Worm (Caenorhabditis elegans): ENCODE data around the gene T05H10.1.
A peak's percentile ranks its signal among the peaks of the same experiment; 100 is the strongest.

Gene T05H10.1

ce11 chrII:8075324-8075810 is 33.0 kb downstream of the T05H10.1 start, which contains the start of gene K02C4.2 (continued):
- TF ChIP-seq nhr-10 (tag; optimal IDR thresholded peaks at IDR 0.05), result peak; percentile 18
- TF ChIP-seq hlh-30 (tag; optimal IDR thresholded peaks at IDR 0.05; ENCODE audit: insufficient read depth), result peak; percentile 88
- no peak for TF ChIP-seq attf-4 (tag; optimal IDR thresholded peaks at IDR 0.05)
- TF ChIP-seq nhr-25 (tag; optimal IDR thresholded peaks at IDR 0.05; ENCODE audit: borderline replicate concordance, insufficient read depth), result peak; percentile 52
- no peak for TF ChIP-seq egl-27 (tag; optimal IDR thresholded peaks at IDR 0.05)
- TF ChIP-seq nhr-48 (tag; optimal IDR thresholded peaks at IDR 0.05), result peak; percentile 79
- peak; percentile 75 for TF ChIP-seq nhr-102 (tag; optimal IDR thresholded peaks at IDR 0.05)
- TF ChIP-seq lin-15B (tag; optimal IDR thresholded peaks at IDR 0.05), result no peak
- peak; percentile 76 for TF ChIP-seq nhr-6 (tag; optimal IDR thresholded peaks at IDR 0.05)
- peak; percentile 93 for TF ChIP-seq dmd-8 (GFP tag; IDR thresholded peaks at IDR 0.05)
- TF ChIP-seq aha-1 (tag), result peak; percentile 95
- TF ChIP-seq T26A8.4 (GFP tag; IDR thresholded peaks at IDR 0.05), result peak; percentile 84
- peak; percentile 62; the same call in 1 of the 2 replicates for TF ChIP-seq zfp-3 (GFP tag; conservative IDR thresholded peaks at IDR 0.05)
- TF ChIP-seq mxl-3 (GFP tag; optimal IDR thresholded peaks at IDR 0.05), result peak; percentile 86
- TF ChIP-seq fkh-10 (GFP tag; optimal IDR thresholded peaks at IDR 0.05), result no peak
- 0 out of 2 replicates have a peak, but pooled peaks have one; percentile 53 for TF ChIP-seq nhr-41 (GFP tag; IDR thresholded peaks at IDR 0.05)
- peak; percentile 92 for TF ChIP-seq lim-7 (GFP tag; IDR thresholded peaks at IDR 0.05)
- no peak for TF ChIP-seq ceh-82 (tag; optimal IDR thresholded peaks at IDR 0.05)
- peak; percentile 68 for TF ChIP-seq Y5F2A.4 (GFP tag; optimal IDR thresholded peaks at IDR 0.05)
- TF ChIP-seq cey-2 (tag; optimal IDR thresholded peaks at IDR 0.05; ENCODE audit: borderline replicate concordance, insufficient read depth), result no peak
- TF ChIP-seq ZK337.2 (GFP tag; IDR thresholded peaks at IDR 0.05), result peak; percentile 63; the same call in 1 of the 2 replicates
- peak; percentile 42; the same call in 1 of the 2 replicates for TF ChIP-seq lin-1 (GFP tag; IDR thresholded peaks at IDR 0.05)
- no peak for TF ChIP-seq unc-62 (GFP tag; optimal IDR thresholded peaks at IDR 0.05 in 1 of 2)
- no peak for TF ChIP-seq unc-62 (tag; optimal IDR thresholded peaks at IDR 0.05)
- TF ChIP-seq mxl-2 (GFP tag; conservative IDR thresholded peaks at IDR 0.05), result no peak
- no peak for TF ChIP-seq ztf-11 (tag; optimal IDR thresholded peaks at IDR 0.05)
- TF ChIP-seq saeg-2 (GFP tag; IDR thresholded peaks at IDR 0.05), result 0 out of 2 replicates have a peak, but pooled peaks have one; percentile 13
- peak; percentile 73 for TF ChIP-seq spr-1 (tag; optimal IDR thresholded peaks at IDR 0.05)
- TF ChIP-seq nhr-237 (tag; optimal IDR thresholded peaks at IDR 0.05), result no peak
- peak; percentile 68; the same call in 1 of the 2 replicates for TF ChIP-seq madf-9 (GFP tag; conservative IDR thresholded peaks at IDR 0.05)
- TF ChIP-seq Y105C5A.15 (GFP tag; IDR thresholded peaks at IDR 0.05), result 0 out of 2 replicates have a peak, but pooled peaks have one; percentile 56
- TF ChIP-seq F49E8.2 (tag; optimal IDR thresholded peaks at IDR 0.05; ENCODE audit: borderline replicate concordance), result peak; percentile 45
- TF ChIP-seq duxl-1 (tag; optimal IDR thresholded peaks at IDR 0.05; ENCODE audit: poor library complexity), result peak; percentile 92
- peak; percentile 72 for TF ChIP-seq sdz-12 (GFP tag; optimal IDR thresholded peaks at IDR 0.05)
- TF ChIP-seq tra-1 (GFP tag; IDR thresholded peaks at IDR 0.05), result peak; percentile 90
- peak; percentile 80; the same call in 1 of the 2 replicates for TF ChIP-seq Y48G9A.11 (GFP tag; IDR thresholded peaks at IDR 0.05)
- TF ChIP-seq zag-1 (tag; optimal IDR thresholded peaks at IDR 0.05), result no peak
- no peak for TF ChIP-seq aly-2 (tag; optimal IDR thresholded peaks at IDR 0.05)
- TF ChIP-seq nhr-76 (tag; optimal IDR thresholded peaks at IDR 0.05), result no peak
- TF ChIP-seq nhr-28 (tag; optimal IDR thresholded peaks at IDR 0.05), result peak; percentile 54
- TF ChIP-seq daf-12 (tag; optimal IDR thresholded peaks at IDR 0.05), result no peak
- TF ChIP-seq nhr-77 (tag; optimal IDR thresholded peaks at IDR 0.05), result peak; percentile 35
- TF ChIP-seq ceh-32 (tag; optimal IDR thresholded peaks at IDR 0.05; ENCODE audit: poor library complexity), result no peak
- peak; percentile 89 for TF ChIP-seq mes-2 (tag; optimal IDR thresholded peaks at IDR 0.05; ENCODE audit: poor library complexity, severe bottlenecking)
- TF ChIP-seq lin-13 (GFP tag; optimal IDR thresholded peaks at IDR 0.05), result peak; percentile 73
- TF ChIP-seq unc-130 (GFP tag; optimal IDR thresholded peaks at IDR 0.05), result peak; percentile 40
- TF ChIP-seq zfp-2 (tag; optimal IDR thresholded peaks at IDR 0.05), result peak; percentile 27
- TF ChIP-seq nhr-42 (GFP tag; IDR thresholded peaks at IDR 0.05), result peak; percentile 85
- TF ChIP-seq ama-1 (optimal IDR thresholded peaks at IDR 0.05), result no peak
- peak; percentile 64 for TF ChIP-seq lir-3 (tag; optimal IDR thresholded peaks at IDR 0.05)
- TF ChIP-seq hmg-1.1 (GFP tag; IDR thresholded peaks at IDR 0.05), result peak; percentile 82
